Worm (Caenorhabditis elegans): ENCODE measurements around the gene fbxb-107.

DNA sequence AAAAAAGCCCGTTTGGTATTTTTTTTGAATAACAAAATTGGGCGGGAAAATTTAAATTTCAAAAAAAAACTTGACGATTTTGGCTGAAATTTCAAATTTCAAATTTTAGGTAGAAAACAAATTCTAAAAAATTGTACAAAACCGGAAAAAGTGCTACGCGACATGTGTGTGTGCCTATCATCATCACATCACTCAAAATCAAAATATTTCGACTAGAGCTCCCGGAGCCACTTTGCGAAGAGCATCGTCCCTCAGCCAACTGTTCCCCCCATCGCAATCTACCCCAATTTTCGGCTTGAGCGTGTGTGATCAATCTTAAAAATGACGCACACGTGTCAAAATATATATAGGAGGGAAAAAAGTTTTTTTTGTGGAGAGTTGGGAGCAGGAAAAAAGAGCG, 31.8 kb upstream of the fbxb-107 start:
- TF ChIP-seq C34F6.9 (tag; optimal IDR thresholded peaks at IDR 0.05) (peak; percentile 1), nhr-11 (tag; optimal IDR thresholded peaks at IDR 0.05) (no peak), gmeb-1 (tag; optimal IDR thresholded peaks at IDR 0.05) (no peak), elt-3 (tag; optimal IDR thresholded peaks at IDR 0.05) (no peak), nhr-237 (tag; optimal IDR thresholded peaks at IDR 0.05) (no peak), ama-1 (optimal IDR thresholded peaks at IDR 0.05) (no peak), nhr-12 (tag; optimal IDR thresholded peaks at IDR 0.05) (no peak), lin-39 (tag; optimal IDR thresholded peaks at IDR 0.05) (no peak), unc-62 (GFP tag; optimal IDR thresholded peaks at IDR 0.05) (no peak), ZK546.5 (tag; optimal IDR thresholded peaks at IDR 0.05) (no peak), skn-1 (tag; optimal IDR thresholded peaks at IDR 0.05) (no peak), blmp-1 (tag; optimal IDR thresholded peaks at IDR 0.05; ENCODE audit: insufficient read depth) (no peak)
